Worm (Caenorhabditis elegans) whole organism, L4 larva: ENCODE data around the gene T28C12.1.
A peak's percentile ranks its signal among the peaks of the same experiment; 100 is the strongest.

Experiments used
- F10B5.3 ChIP-seq: sonication (generic microtip); optimal IDR thresholded peaks from 2 replicates; lab custom pipeline; 2016; ENCODE audit warnings: mild to moderate bottlenecking, missing genetic modification characterization, missing compliant biosample characterization
- F49E8.2 ChIP-seq: sonication (generic microtip); optimal IDR thresholded peaks from 2 replicates; lab custom pipeline; 2016; ENCODE audit warnings: missing compliant biosample characterization, mild to moderate bottlenecking, missing genetic modification characterization, borderline replicate concordance
- Y48G9A.11 ChIP-seq: fragments of 200-800 bp; sonication (Bioruptor generic); IDR thresholded peaks from 2 replicates; pipeline ENCODE4 v1.3.6; 2022; ENCODE audit warnings: missing genetic modification reagents, missing genetic modification characterization, missing compliant biosample characterization
- Y75B8A.6 ChIP-seq: fragments of 200-800 bp; sonication (Bioruptor generic); IDR thresholded peaks from 2 replicates; pipeline ENCODE4 v1.3.6; 2022; ENCODE audit warnings: missing genetic modification reagents, missing genetic modification characterization, missing compliant biosample characterization
- aha-1 ChIP-seq: fragments of 150-350 bp; peaks from one replicate; lab custom pipeline; 2014; ENCODE audit warnings: missing biosample characterization, missing genetic modification characterization
- daf-12 ChIP-seq: fragments of 150-350 bp; optimal IDR thresholded peaks from 2 replicates; lab custom pipeline; 2014; ENCODE audit warnings: missing biosample characterization, missing genetic modification reagents, missing genetic modification characterization
- daf-16 ChIP-seq, 3 experiments: sonication (generic microtip); optimal IDR thresholded peaks; 2 replicates each; lab custom pipeline; 2016 to 2017; ENCODE audit warnings: missing genetic modification characterization in 3 of 3, missing genetic modification reagents in 3 of 3, mild to moderate bottlenecking in 2 of 3, missing compliant biosample characterization in 2 of 3, missing biosample characterization in 1 of 3, moderate library complexity in 1 of 3
- dmd-6 ChIP-seq: fragments of 200-800 bp; sonication (Bioruptor generic); IDR thresholded peaks from 2 replicates; pipeline ENCODE4 v1.3.6; 2022; ENCODE audit warnings: missing genetic modification reagents, missing genetic modification characterization, missing compliant biosample characterization
- dpl-1 ChIP-seq: fragments of 150-350 bp; optimal IDR thresholded peaks from 2 replicates; lab custom pipeline; 2014; ENCODE audit warnings: missing biosample characterization, missing genetic modification reagents, missing genetic modification characterization
- egl-27 ChIP-seq: sonication (generic microtip); optimal IDR thresholded peaks from 3 replicates; lab custom pipeline; 2017; ENCODE audit warnings: missing biosample characterization, missing genetic modification reagents, missing genetic modification characterization
- fkh-10 ChIP-seq: fragments of 150-350 bp; optimal IDR thresholded peaks from 2 replicates; lab custom pipeline; 2014; ENCODE audit warnings: missing biosample characterization, missing genetic modification reagents, missing genetic modification characterization
- hif-1 ChIP-seq, 2 experiments: sonication (generic microtip); optimal IDR thresholded peaks; 2 replicates each; lab custom pipeline; 2016 to 2017; ENCODE audit warnings: missing compliant biosample characterization in 2 of 2, missing genetic modification characterization in 2 of 2, missing genetic modification reagents in 2 of 2, missing genotype in 2 of 2, mild to moderate bottlenecking in 1 of 2
- hlh-11 ChIP-seq: fragments of 200-800 bp; sonication (Bioruptor generic); optimal IDR thresholded peaks from 2 replicates; lab custom pipeline; 2018; ENCODE audit warnings: mild to moderate bottlenecking, missing genetic modification characterization, missing compliant biosample characterization
- hlh-30 ChIP-seq: sonication (generic microtip); optimal IDR thresholded peaks from 2 replicates; lab custom pipeline; 2017; ENCODE audit warnings: antibody characterized with exemption, mild to moderate bottlenecking, missing genetic modification characterization, missing compliant biosample characterization; ENCODE audit not compliant: insufficient read depth
- lin-29 ChIP-seq: fragments of 200-800 bp; sonication (Bioruptor generic); IDR thresholded peaks from 2 replicates; pipeline ENCODE4 v1.3.6; 2022; ENCODE audit warnings: missing genetic modification reagents, missing genetic modification characterization, missing compliant biosample characterization
- mdl-1 ChIP-seq, 2 experiments: fragments of 150-350 bp in 1 of 2; sonication (generic microtip) in 1 of 2; optimal IDR thresholded peaks; 2 replicates each; lab custom pipeline; 2014 to 2017; ENCODE audit warnings: missing biosample characterization in 2 of 2, missing genetic modification characterization in 2 of 2
- mep-1 ChIP-seq: fragments of 150-350 bp; sonication (generic microtip); optimal IDR thresholded peaks from 3 replicates; lab custom pipeline; 2014; ENCODE audit warnings: missing biosample characterization, missing genetic modification characterization
- mes-2 ChIP-seq: sonication (generic microtip); optimal IDR thresholded peaks from 2 replicates; lab custom pipeline; 2016; ENCODE audit warnings: missing genotype, mild to moderate bottlenecking, missing genetic modification characterization, missing compliant biosample characterization; ENCODE audit not compliant: poor library complexity, severe bottlenecking
- nhr-111 ChIP-seq: fragments of 200-800 bp; sonication (Bioruptor generic); optimal IDR thresholded peaks from 2 replicates; lab custom pipeline; 2018; ENCODE audit warnings: mild to moderate bottlenecking, missing genetic modification characterization, missing compliant biosample characterization
- nhr-28 ChIP-seq: fragments of 150-350 bp; optimal IDR thresholded peaks from 2 replicates; lab custom pipeline; 2014; ENCODE audit warnings: missing biosample characterization, missing genetic modification characterization
- nhr-41 ChIP-seq: fragments of 200-800 bp; sonication (Bioruptor generic); IDR thresholded peaks from 2 replicates; pipeline ENCODE4 v1.3.6; 2022; ENCODE audit warnings: missing genetic modification reagents, missing genetic modification characterization, missing compliant biosample characterization
- nhr-42 ChIP-seq: fragments of 200-800 bp; sonication (Bioruptor generic); IDR thresholded peaks from 2 replicates; pipeline ENCODE4 v1.3.6; 2022; ENCODE audit warnings: missing genetic modification characterization, missing compliant biosample characterization
- pha-4 ChIP-seq, 2 experiments: fragments of 150-350 bp in 1 of 2; fragments of 200-800 bp in 1 of 2; sonication (Bioruptor generic) in 1 of 2; IDR thresholded peaks in 1 of 2; optimal IDR thresholded peaks in 1 of 2; 2 replicates each; pipeline versions ENCODE4 v1.3.6 to Lab custom; 2014 to 2022; ENCODE audit warnings: missing genetic modification characterization in 2 of 2, missing genetic modification reagents in 2 of 2, missing biosample characterization in 1 of 2, missing compliant biosample characterization in 1 of 2
- pqm-1 ChIP-seq: sonication (generic microtip); optimal IDR thresholded peaks from 2 replicates; lab custom pipeline; 2017; ENCODE audit warnings: missing biosample characterization, missing genetic modification characterization
- tra-1 ChIP-seq: fragments of 200-800 bp; sonication (Bioruptor generic); IDR thresholded peaks from 2 replicates; pipeline ENCODE4 v1.3.6; 2022; ENCODE audit warnings: missing genetic modification reagents, missing genetic modification characterization, missing compliant biosample characterization
- unc-130 ChIP-seq: sonication (generic microtip); optimal IDR thresholded peaks from 2 replicates; lab custom pipeline; 2016; ENCODE audit warnings: missing genetic modification reagents, missing genetic modification characterization, missing compliant biosample characterization
- unc-62 ChIP-seq, 3 experiments: fragments of 150-350 bp in 1 of 3; sonication (generic microtip); optimal IDR thresholded peaks in 2 of 3; peaks in 1 of 3; 1 replicate in 1 of 3; 2 replicates in 2 of 3; lab custom pipeline; 2014 to 2017; ENCODE audit warnings: missing biosample characterization in 3 of 3, missing genetic modification characterization in 3 of 3, missing genetic modification reagents in 3 of 3, missing genotype in 1 of 3
- zfp-3 ChIP-seq: fragments of 200-800 bp; sonication (Bioruptor generic); conservative IDR thresholded peaks from 2 replicates; pipeline ENCODE4 v1.3.6; 2022; ENCODE audit warnings: missing genetic modification reagents, missing genetic modification characterization, missing compliant biosample characterization
- zip-11 ChIP-seq: fragments of 200-800 bp; sonication (Bioruptor generic); IDR thresholded peaks from 2 replicates; pipeline ENCODE4 v1.3.6; 2022; ENCODE audit warnings: missing genetic modification characterization, missing compliant biosample characterization
- zip-2 ChIP-seq: fragments of 150-350 bp; optimal IDR thresholded peaks from 2 replicates; lab custom pipeline; 2014; ENCODE audit warnings: missing biosample characterization, missing genetic modification characterization

Gene T28C12.1

ce11 chrV:6357236-6357635, 25.5 kb downstream of the T28C12.1 start:
- TF ChIP-seq zfp-3 (no peak), nhr-41 (GFP tag; lab: Robert Waterston, UW) (0 out of 2 replicates have a peak, but pooled peaks have one; percentile 45), tra-1 (GFP tag; lab: Robert Waterston, UW) (no peak), fkh-10 (no peak), mdl-1 (tag; optimal IDR thresholded peaks at IDR 0.05; lab: Kevin White, UChicago) (no peak), daf-16 (GFP tag; optimal IDR thresholded peaks at IDR 0.05; lab: Kevin White, UChicago) (no peak), daf-16 (tag; optimal IDR thresholded peaks at IDR 0.05; lab: Kevin White, UChicago) (no peak), hlh-30 (peak; percentile 45), aha-1 (tag; lab: Kevin White, UChicago) (peak; percentile 93), nhr-28 (tag; lab: Kevin White, UChicago) (peak; percentile 23), hif-1 (tag; optimal IDR thresholded peaks at IDR 0.05; lab: Kevin White, UChicago) (no peak), dpl-1 (no peak), pha-4 (GFP tag; IDR thresholded peaks at IDR 0.05; lab: Robert Waterston, UW) (no peak), pha-4 (tag; optimal IDR thresholded peaks at IDR 0.05; lab: Kevin White, UChicago) (peak; percentile 18), lin-29 (GFP tag; lab: Robert Waterston, UW) (0 out of 2 replicates have a peak, but pooled peaks have one; percentile 50), zip-11 (no peak), unc-130 (GFP tag; lab: Kevin White, UChicago) (no peak), nhr-111 (GFP tag; lab: Kevin White, UChicago) (no peak), mes-2 (tag; lab: Kevin White, UChicago) (peak; percentile 5)

- TF ChIP-seq pha-4 (GFP tag; IDR thresholded peaks at IDR 0.05; lab: Robert Waterston, UW): 0 out of 2 replicates have a peak, but pooled peaks have one; percentile 33
- no peak for TF ChIP-seq pha-4 (tag; optimal IDR thresholded peaks at IDR 0.05; lab: Kevin White, UChicago)
- 0 out of 2 replicates have a peak, but pooled peaks have one; percentile 9 for TF ChIP-seq nhr-42 (GFP tag; lab: Robert Waterston, UW)
- peak in 1 of 2 experiments; percentile 20 for TF ChIP-seq unc-62 (GFP tag; optimal IDR thresholded peaks at IDR 0.05 in 1 of 2; lab: Kevin White, UChicago)
- TF ChIP-seq unc-62 (tag; optimal IDR thresholded peaks at IDR 0.05; lab: Kevin White, UChicago): no peak
- TF ChIP-seq Y48G9A.11: no peak
- no peak for TF ChIP-seq egl-27 (tag; lab: Kevin White, UChicago)
Observed at ce11 chrV:6358709-6359108, 27.0 kb downstream of the T28C12.1 start.

ce11 chrV:6359522-6359921, 27.8 kb downstream of the T28C12.1 start:
- TF ChIP-seq pha-4 (GFP tag; IDR thresholded peaks at IDR 0.05; lab: Robert Waterston, UW) (peak; percentile 73), pha-4 (tag; optimal IDR thresholded peaks at IDR 0.05; lab: Kevin White, UChicago) (no peak), nhr-41 (GFP tag; lab: Robert Waterston, UW) (no peak)

- no peak for TF ChIP-seq mep-1
- no peak for TF ChIP-seq F49E8.2
- TF ChIP-seq hlh-11 (tag; lab: Kevin White, UChicago): no peak
- no peak for TF ChIP-seq zip-2
- no peak for TF ChIP-seq nhr-41 (GFP tag; lab: Robert Waterston, UW)
- peak in 1 of 2 experiments; percentile 90 for TF ChIP-seq unc-62 (GFP tag; optimal IDR thresholded peaks at IDR 0.05 in 1 of 2; lab: Kevin White, UChicago)
- no peak for TF ChIP-seq unc-62 (tag; optimal IDR thresholded peaks at IDR 0.05; lab: Kevin White, UChicago)
- TF ChIP-seq F10B5.3 (tag; lab: Kevin White, UChicago): no peak
- TF ChIP-seq, all 104 proteins: peak for 1
Observed at ce11 chrV:6361688-6362087, 30.0 kb downstream of the T28C12.1 start.

DNA sequence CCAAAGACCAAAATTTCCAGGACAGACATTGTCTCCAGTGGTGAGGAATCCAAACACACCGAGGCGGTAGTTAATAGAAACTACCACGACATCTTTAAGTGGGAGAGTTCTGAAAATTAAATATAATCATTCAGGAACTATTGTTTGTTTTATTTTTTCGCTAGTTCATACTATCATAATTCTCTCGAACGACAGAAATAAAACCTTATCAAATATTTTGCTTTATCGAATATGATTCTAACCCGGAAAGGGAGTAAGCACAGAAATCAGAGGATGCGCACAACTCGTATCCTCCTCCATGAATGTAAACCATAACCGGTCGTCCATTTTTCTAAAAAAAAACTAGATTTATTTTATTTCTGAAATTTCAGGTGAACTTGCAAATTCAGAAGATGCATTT, 33.1 kb downstream of the T28C12.1 start:
- TF ChIP-seq nhr-28 (tag; lab: Kevin White, UChicago) (peak; percentile 54), daf-12 (tag; lab: Kevin White, UChicago) (no peak), pqm-1 (peak; percentile 53), dmd-6 (peak; percentile 20; the same call in 1 of the 2 replicates), Y75B8A.6 (no peak), hif-1 (tag; optimal IDR thresholded peaks at IDR 0.05; lab: Kevin White, UChicago) (no peak), mes-2 (tag; lab: Kevin White, UChicago) (no peak), daf-16 (GFP tag; optimal IDR thresholded peaks at IDR 0.05; lab: Kevin White, UChicago) (no peak), daf-16 (tag; optimal IDR thresholded peaks at IDR 0.05; lab: Kevin White, UChicago) (peak; percentile 6)
